Worm (Caenorhabditis elegans): Measurements from ENCODE around the gene nhr-166.

- no peak for TF ChIP-seq ref-1 (GFP tag; conservative IDR thresholded peaks at IDR 0.05)
- TF ChIP-seq ztf-23 (GFP tag; IDR thresholded peaks at IDR 0.05) = no peak
These were observed 38.1 kb downstream of the nhr-166 start for ce11 chrII:3917985-3918633.
